Fruit fly (Drosophila melanogaster) whole organism, embryonic: ENCODE results near the gene Ir25a.
A peak's percentile ranks its signal among the peaks of the same experiment; 100 is the strongest.

Source experiments
- Asciz ChIP-seq: fragments of 200-800 bp; sonication (Bioruptor generic); optimal IDR thresholded peaks from 2 replicates; lab custom pipeline; 2017; ENCODE audit warnings: missing biosample characterization, mild to moderate bottlenecking, missing genetic modification characterization, missing genetic modification reagents
- Awh ChIP-seq: fragments of 200-800 bp; sonication (Bioruptor generic); IDR thresholded peaks from 2 replicates; pipeline ENCODE4, ENCODE4 v1.3.6; 2022; ENCODE audit warnings: missing biosample characterization, missing genetic modification characterization
- Blimp-1 ChIP-seq: fragments of 200-800 bp; sonication (Bioruptor generic); optimal IDR thresholded peaks from 3 replicates; lab custom pipeline; 2018; ENCODE audit warnings: missing biosample characterization, missing genetic modification characterization, mild to moderate bottlenecking, moderate library complexity, missing genetic modification reagents
- CG10979 ChIP-seq: fragments of 200-800 bp; sonication (Bioruptor generic); optimal IDR thresholded peaks from 2 replicates; lab custom pipeline; 2018; ENCODE audit warnings: missing biosample characterization, mild to moderate bottlenecking, missing genetic modification characterization, moderate library complexity
- CG12104 ChIP-seq: fragments of 200-800 bp; sonication (Bioruptor generic); optimal IDR thresholded peaks from 3 replicates; lab custom pipeline; 2016; ENCODE audit warnings: missing biosample characterization, missing genetic modification characterization
- CG12236 ChIP-seq: fragments of 200-800 bp; sonication (Bioruptor generic); optimal IDR thresholded peaks from 2 replicates; lab custom pipeline; 2016; ENCODE audit warnings: missing biosample characterization, missing genetic modification characterization
- CG14710 ChIP-seq: fragments of 200-800 bp; sonication (Bioruptor generic); optimal IDR thresholded peaks from 3 replicates; lab custom pipeline; 2019; ENCODE audit warnings: missing biosample characterization, mild to moderate bottlenecking, missing genetic modification characterization, moderate library complexity
- CG16815 ChIP-seq: fragments of 200-800 bp; sonication (Bioruptor generic); optimal IDR thresholded peaks from 3 replicates; lab custom pipeline; 2017; ENCODE audit warnings: missing biosample characterization, mild to moderate bottlenecking, missing genetic modification characterization
- CG17328 ChIP-seq: fragments of 200-800 bp; sonication (Bioruptor generic); IDR thresholded peaks from 2 replicates; pipeline ENCODE4 v1.3.6; 2022; ENCODE audit warnings: missing biosample characterization, missing genetic modification characterization
- CG17361 ChIP-seq: fragments of 200-800 bp; sonication (Bioruptor generic); IDR thresholded peaks from 3 replicates; pipeline ENCODE4 v1.3.6; 2022; ENCODE audit warnings: missing biosample characterization, missing genetic modification characterization
- CG17829 ChIP-seq: fragments of 200-800 bp; optimal IDR thresholded peaks from 2 replicates; lab custom pipeline; 2019; ENCODE audit warnings: missing biosample characterization, mild to moderate bottlenecking, missing genetic modification characterization, moderate library complexity
- CG1832 ChIP-seq: fragments of 200-800 bp; sonication (Bioruptor generic); optimal IDR thresholded peaks from 2 replicates; lab custom pipeline; 2017; ENCODE audit warnings: missing biosample characterization, mild to moderate bottlenecking, missing genetic modification characterization, inconsistent platforms
- CG2116 ChIP-seq: fragments of 200-800 bp; sonication (Bioruptor generic); optimal IDR thresholded peaks from 3 replicates; lab custom pipeline; 2018; ENCODE audit warnings: missing biosample characterization, mild to moderate bottlenecking, missing genetic modification characterization
- CG2889 ChIP-seq: fragments of 200-800 bp; sonication (Bioruptor generic); IDR thresholded peaks from 3 replicates; pipeline ENCODE4 v1.3.6; 2022; ENCODE audit warnings: missing biosample characterization, missing genetic modification characterization
- CG30020 ChIP-seq: fragments of 200-800 bp; optimal IDR thresholded peaks from 2 replicates; lab custom pipeline; 2019; ENCODE audit warnings: missing biosample characterization, mild to moderate bottlenecking, missing genetic modification characterization, moderate library complexity
- CG3065 ChIP-seq: fragments of 200-800 bp; sonication (Bioruptor generic); optimal IDR thresholded peaks from 2 replicates; lab custom pipeline; 2016; ENCODE audit warnings: missing biosample characterization, missing genetic modification characterization
- CG33557 ChIP-seq: fragments of 200-800 bp; sonication (Bioruptor generic); optimal IDR thresholded peaks from 2 replicates; lab custom pipeline; 2019; ENCODE audit warnings: missing biosample characterization, mild to moderate bottlenecking, missing genetic modification characterization, moderate library complexity
- CG4424 ChIP-seq: fragments of 200-800 bp; sonication (Bioruptor generic); optimal IDR thresholded peaks from 3 replicates; lab custom pipeline; 2016; ENCODE audit warnings: missing biosample characterization, missing genetic modification characterization
- CG6254 ChIP-seq: fragments of 200-800 bp; sonication (Bioruptor generic); optimal IDR thresholded peaks from 3 replicates; lab custom pipeline; 2017; ENCODE audit warnings: mild to moderate bottlenecking, missing biosample characterization, missing genetic modification reagents, missing genetic modification characterization
- CG6689 ChIP-seq: fragments of 200-800 bp; sonication (Bioruptor generic); IDR thresholded peaks from 2 replicates; pipeline ENCODE4 v1.3.6; 2022; ENCODE audit warnings: missing biosample characterization, missing genetic modification characterization
- CG9609 ChIP-seq: fragments of 200-800 bp; sonication (Bioruptor generic); optimal IDR thresholded peaks from 3 replicates; lab custom pipeline; 2016; ENCODE audit warnings: missing biosample characterization, missing genetic modification characterization
- CG9932 ChIP-seq: fragments of 200-800 bp; sonication (Bioruptor generic); IDR thresholded peaks from 2 replicates; pipeline ENCODE4 v1.3.6; 2022; ENCODE audit warnings: missing biosample characterization, missing genetic modification characterization
- Chrac-16 ChIP-seq: fragments of 200-800 bp; sonication (Bioruptor generic); optimal IDR thresholded peaks from 3 replicates; lab custom pipeline; 2016; ENCODE audit warnings: missing biosample characterization, missing genetic modification characterization
- Drgx ChIP-seq: fragments of 200-800 bp; sonication (Bioruptor generic); IDR thresholded peaks from 2 replicates; pipeline ENCODE4 v1.3.6; 2022; ENCODE audit warnings: missing biosample characterization, missing genetic modification characterization
- Ets65A ChIP-seq: fragments of 200-800 bp; sonication (Bioruptor generic); peaks from one replicate; lab custom pipeline; 2016; ENCODE audit warnings: missing biosample characterization, missing genetic modification characterization
- Jarid2 ChIP-seq: fragments of 200-800 bp; sonication (Bioruptor generic); optimal IDR thresholded peaks from 3 replicates; lab custom pipeline; 2017; ENCODE audit warnings: mild to moderate bottlenecking, missing biosample characterization, missing genetic modification reagents, missing genetic modification characterization
- Med ChIP-seq: fragments of 200-800 bp; sonication (Bioruptor generic); peaks from one replicate; lab custom pipeline; 2016; ENCODE audit warnings: missing biosample characterization, missing genetic modification characterization, mild to moderate bottlenecking, inconsistent platforms, moderate library complexity
- Nf-YA ChIP-seq: fragments of 200-800 bp; sonication (Bioruptor generic); IDR thresholded peaks from 2 replicates; pipeline ENCODE4 v1.3.6; 2022; ENCODE audit warnings: missing biosample characterization, missing genetic modification characterization
- Oli ChIP-seq: fragments of 200-800 bp; sonication (Bioruptor generic); optimal IDR thresholded peaks from 2 replicates; lab custom pipeline; 2018; ENCODE audit warnings: missing biosample characterization, mild to moderate bottlenecking, missing genetic modification characterization, moderate library complexity
- Sin3A ChIP-seq: fragments of >200 bp; optimal IDR thresholded peaks from 2 replicates; lab custom pipeline; 2018
- Trl ChIP-seq, 3 experiments: fragments of >200 bp in 2 of 3; fragments of 200-800 bp in 1 of 3; sonication (Bioruptor generic) in 1 of 3; optimal IDR thresholded peaks; 2 replicates in 1 of 3; 3 replicates in 2 of 3; lab custom pipeline; 2016 to 2017; ENCODE audit warnings: missing biosample characterization in 1 of 3, missing genetic modification characterization in 1 of 3
- ab ChIP-seq: fragments of 200-800 bp; sonication (Bioruptor generic); optimal IDR thresholded peaks from 2 replicates; lab custom pipeline; 2016; ENCODE audit warnings: missing biosample characterization, missing genetic modification characterization
- ara ChIP-seq: fragments of 200-800 bp; sonication (Bioruptor generic); IDR thresholded peaks from 2 replicates; pipeline ENCODE4 v1.3.6; 2022; ENCODE audit warnings: missing biosample characterization, missing genetic modification characterization
- gt ChIP-seq: fragments of 200-800 bp; sonication (Bioruptor generic); IDR thresholded peaks from 2 replicates; pipeline ENCODE4 v1.3.6; 2022; ENCODE audit warnings: missing biosample characterization, missing genetic modification characterization
- phol ChIP-seq: fragments of 200-800 bp; sonication (Bioruptor generic); optimal IDR thresholded peaks from 3 replicates; lab custom pipeline; 2018; ENCODE audit warnings: missing biosample characterization, mild to moderate bottlenecking, missing genetic modification characterization, moderate library complexity
- prd ChIP-seq, 3 experiments: fragments of >200 bp in 2 of 3; fragments of 200-800 bp in 1 of 3; sonication (Bioruptor generic) in 1 of 3; optimal IDR thresholded peaks in 2 of 3; IDR thresholded peaks in 1 of 3; 2 replicates in 2 of 3; 3 replicates in 1 of 3; pipeline versions ENCODE4 v1.3.6 to Lab custom; 2017 to 2022; ENCODE audit warnings: missing biosample characterization in 1 of 3, missing genetic modification characterization in 1 of 3
- ro ChIP-seq: fragments of 200-800 bp; sonication (Bioruptor generic); IDR thresholded peaks from 2 replicates; pipeline ENCODE4 v1.3.6; 2022; ENCODE audit warnings: missing biosample characterization, missing genetic modification characterization
- row ChIP-seq: fragments of 200-800 bp; sonication (Bioruptor generic); IDR thresholded peaks from 3 replicates; pipeline ENCODE4 v1.3.6; 2022; ENCODE audit warnings: missing biosample characterization, missing genetic modification characterization
- sd ChIP-seq: fragments of 200-800 bp; sonication (Bioruptor generic); optimal IDR thresholded peaks from 3 replicates; lab custom pipeline; 2018; ENCODE audit warnings: missing biosample characterization, mild to moderate bottlenecking, missing genetic modification characterization, moderate library complexity
- sens ChIP-seq: fragments of 200-800 bp; sonication (Bioruptor generic); peaks from one replicate; lab custom pipeline; 2016; ENCODE audit warnings: missing biosample characterization, missing genetic modification characterization
- sens-2 ChIP-seq: fragments of 200-800 bp; sonication (Bioruptor generic); IDR thresholded peaks from 2 replicates; pipeline ENCODE4 v1.3.6; 2022; ENCODE audit warnings: missing biosample characterization, missing genetic modification characterization
- shn ChIP-seq: fragments of 200-800 bp; sonication (Bioruptor generic); optimal IDR thresholded peaks from 3 replicates; lab custom pipeline; 2016; ENCODE audit warnings: missing biosample characterization, missing genetic modification characterization
- stwl ChIP-seq: fragments of 200-800 bp; sonication (Bioruptor generic); optimal IDR thresholded peaks from 3 replicates; lab custom pipeline; 2018; ENCODE audit warnings: missing biosample characterization, mild to moderate bottlenecking, missing genetic modification characterization, moderate library complexity
- sug ChIP-seq: fragments of 200-800 bp; optimal IDR thresholded peaks from 2 replicates; lab custom pipeline; 2019; ENCODE audit warnings: missing biosample characterization, mild to moderate bottlenecking, missing genetic modification characterization, moderate library complexity
- tin ChIP-seq: fragments of 200-800 bp; sonication (Bioruptor generic); optimal IDR thresholded peaks from 3 replicates; lab custom pipeline; 2016; ENCODE audit warnings: missing biosample characterization, missing genetic modification characterization
- trem ChIP-seq: fragments of 200-800 bp; optimal IDR thresholded peaks from 3 replicates; lab custom pipeline; 2019; ENCODE audit warnings: missing biosample characterization, mild to moderate bottlenecking, missing genetic modification characterization, moderate library complexity
- trh ChIP-seq: fragments of 200-800 bp; sonication (Bioruptor generic); optimal IDR thresholded peaks from 2 replicates; lab custom pipeline; 2016; ENCODE audit warnings: missing biosample characterization, missing genetic modification characterization
- unc-4 ChIP-seq: fragments of 200-800 bp; sonication (Bioruptor generic); IDR thresholded peaks from 2 replicates; pipeline ENCODE4 v1.3.6; 2022; ENCODE audit warnings: missing biosample characterization, missing genetic modification characterization; ENCODE audit not compliant: partially characterized antibody
- unpg ChIP-seq: fragments of 200-800 bp; sonication (Bioruptor generic); optimal IDR thresholded peaks from 3 replicates; lab custom pipeline; 2018; ENCODE audit warnings: missing biosample characterization, mild to moderate bottlenecking, missing genetic modification characterization, moderate library complexity
- zfh1 ChIP-seq: fragments of 200-800 bp; sonication (Bioruptor generic); IDR thresholded peaks from 3 replicates; pipeline ENCODE4 v1.3.6; 2022; ENCODE audit warnings: missing biosample characterization, missing genetic modification characterization

Ir25a gene

dm6 chr2L:4797643-4798042, 37.5 kb downstream of the Ir25a start (continued):
- TF ChIP-seq CG4424 (GFP tag; lab: Kevin White, UChicago), result peak; percentile 39
- no peak for TF ChIP-seq tin (GFP tag; lab: Kevin White, UChicago)
- 0 out of 2 replicates have a peak, but pooled peaks have one; percentile 17 for TF ChIP-seq Awh (GFP tag; lab: Robert Waterston, UW)
- peak; percentile 73 for TF ChIP-seq Drgx (GFP tag; lab: Robert Waterston, UW)
- TF ChIP-seq CG14710 (tag; lab: Kevin White, UChicago), result peak; percentile 27
- TF ChIP-seq CG6254 (GFP tag; lab: Kevin White, UChicago), result peak; percentile 28
- TF ChIP-seq sens (GFP tag; lab: Kevin White, UChicago), result peak; percentile 59
- peak; percentile 10 for TF ChIP-seq CG10979 (tag; lab: Kevin White, UChicago)
- no peak for TF ChIP-seq prd (optimal IDR thresholded peaks at IDR 0.05; lab: Kevin White, UChicago)
- TF ChIP-seq prd (GFP tag; IDR thresholded peaks at IDR 0.05; lab: Robert Waterston, UW), result peak; percentile 28; the same call in 2 of the 3 replicates
- TF ChIP-seq trem (tag; lab: Kevin White, UChicago), result peak; percentile 1
- 0 out of 3 replicates have a peak, but pooled peaks have one; percentile 16 for TF ChIP-seq CG17361 (GFP tag; lab: Robert Waterston, UW)
- peak; percentile 84 for TF ChIP-seq Blimp-1
- no peak for TF ChIP-seq ab
- no peak for TF ChIP-seq Oli (tag; lab: Kevin White, UChicago)
- no peak for TF ChIP-seq CG2889 (GFP tag; lab: Robert Waterston, UW)
- TF ChIP-seq unc-4 (GFP tag; lab: Robert Waterston, UW), result no peak
- TF ChIP-seq ara (GFP tag; lab: Robert Waterston, UW), result peak; percentile 67
- TF ChIP-seq CG6689, result 0 out of 2 replicates have a peak, but pooled peaks have one; percentile 34
- peak; percentile 27 for TF ChIP-seq Ets65A (GFP tag; lab: Kevin White, UChicago)
- no peak for TF ChIP-seq sens-2 (GFP tag; lab: Robert Waterston, UW)
- no peak for TF ChIP-seq CG16815 (GFP tag; lab: Kevin White, UChicago)

dm6 chr2L:4794524-4794804, 40.6 kb downstream of the Ir25a start, which contains the start of gene CG3294:
CG3294 (plus strand) TSS chr2L:4794549.
- peak; percentile 1 for TF ChIP-seq CG17829
- no peak for TF ChIP-seq CG1832 (GFP tag; lab: Kevin White, UChicago)
- no peak for TF ChIP-seq row
- no peak for TF ChIP-seq Jarid2 (GFP tag; lab: Kevin White, UChicago)
- no peak for TF ChIP-seq CG33557 (GFP tag; lab: Kevin White, UChicago)
- TF ChIP-seq CG12236 (GFP tag; lab: Kevin White, UChicago), result no peak
- peak; percentile 14 for TF ChIP-seq phol
- TF ChIP-seq unpg (GFP tag; lab: Kevin White, UChicago), result no peak
- no peak for TF ChIP-seq Trl (optimal IDR thresholded peaks at IDR 0.05; lab: Kevin White, UChicago)
- no peak for TF ChIP-seq Trl (GFP tag; optimal IDR thresholded peaks at IDR 0.05; lab: Kevin White, UChicago)
- TF ChIP-seq shn (GFP tag; lab: Kevin White, UChicago), result no peak
- no peak for TF ChIP-seq zfh1 (GFP tag; lab: Robert Waterston, UW)
- TF ChIP-seq Chrac-16 (GFP tag; lab: Kevin White, UChicago), result no peak
- TF ChIP-seq stwl (tag; lab: Kevin White, UChicago), result peak; percentile 77
- TF ChIP-seq CG12104, result no peak
- TF ChIP-seq CG9932, result no peak
- TF ChIP-seq CG3065, result no peak
- no peak for TF ChIP-seq trh
- TF ChIP-seq Med, result no peak
- no peak for TF ChIP-seq gt (GFP tag; lab: Robert Waterston, UW)
- no peak for TF ChIP-seq CG17328 (GFP tag; lab: Robert Waterston, UW)
- TF ChIP-seq Nf-YA (GFP tag; lab: Robert Waterston, UW), result no peak
- TF ChIP-seq CG30020 (tag; lab: Kevin White, UChicago), result peak; percentile 41
- peak; percentile 5 for TF ChIP-seq sd
- TF ChIP-seq CG14710 (tag; lab: Kevin White, UChicago), result no peak
- no peak for TF ChIP-seq Asciz
- TF ChIP-seq Sin3A (lab: Kevin White, UChicago), result no peak
- no peak for TF ChIP-seq Awh (GFP tag; lab: Robert Waterston, UW)
- peak; percentile 25 for TF ChIP-seq CG2116
- TF ChIP-seq ro (GFP tag; lab: Robert Waterston, UW), result no peak
- TF ChIP-seq sug, result no peak
- no peak for TF ChIP-seq CG9609 (GFP tag; lab: Kevin White, UChicago)
